Worm (Caenorhabditis elegans): ENCODE results near the gene nmur-3.

DNA sequence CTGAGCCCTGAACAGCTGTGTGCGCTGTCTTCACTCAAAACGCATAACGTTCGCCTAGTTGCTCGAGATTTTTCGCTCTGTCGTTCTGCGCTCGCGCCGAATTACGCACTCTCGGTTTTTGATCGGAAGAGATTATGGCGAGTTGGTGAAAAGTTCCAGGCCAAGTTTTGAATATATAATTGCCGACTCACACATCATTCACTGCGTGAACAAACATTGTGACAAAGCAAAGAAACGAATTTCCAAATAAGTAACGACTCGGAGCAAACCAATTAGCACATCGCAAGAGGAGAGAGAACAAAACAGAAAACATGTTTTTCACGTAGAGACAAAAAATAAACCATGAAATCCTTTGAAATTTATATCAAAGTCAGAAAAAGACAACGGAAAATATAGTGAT is 30.9 kb upstream of the nmur-3 start:
- TF ChIP-seq ref-1 (GFP tag; conservative IDR thresholded peaks at IDR 0.05) (no peak), flt-1 (GFP tag; IDR thresholded peaks at IDR 0.05) (no peak), ztf-29 (GFP tag; IDR thresholded peaks at IDR 0.05) (no peak), tab-1 (GFP tag; IDR thresholded peaks at IDR 0.05) (no peak), med-1 (GFP tag; optimal IDR thresholded peaks at IDR 0.05; ENCODE audit: insufficient read depth) (no peak), T22C8.4 (GFP tag; IDR thresholded peaks at IDR 0.05) (no peak), klf-2 (GFP tag; conservative IDR thresholded peaks at IDR 0.05) (no peak)
